Fruit fly (Drosophila melanogaster): ENCODE data around the gene CG6287.

Gene CG6287

DNA sequence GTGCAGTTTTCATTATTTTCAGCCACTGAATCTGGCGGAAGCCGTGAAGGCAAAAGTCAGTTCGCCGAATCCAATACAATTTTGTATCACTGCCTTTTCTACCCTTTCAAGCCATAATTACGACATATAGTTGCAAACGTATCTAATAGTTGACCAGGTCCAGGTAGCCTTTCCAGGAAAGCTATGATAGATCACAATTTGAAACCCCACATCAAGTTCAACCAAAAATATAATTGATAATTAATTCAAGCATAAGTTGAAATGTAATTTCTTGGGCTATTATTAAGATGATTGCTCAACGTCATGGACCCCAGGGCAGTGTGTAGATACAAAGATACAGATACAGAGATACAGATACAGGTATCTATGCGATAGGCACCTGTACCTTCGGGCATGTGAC is 40.7 kb upstream of the CG6287 start:
- no peak for TF ChIP-seq CG8301 (tag; optimal IDR thresholded peaks at IDR 0.05)
- peak; percentile 33 for TF ChIP-seq CG8159 (tag; optimal IDR thresholded peaks at IDR 0.05)

DNA sequence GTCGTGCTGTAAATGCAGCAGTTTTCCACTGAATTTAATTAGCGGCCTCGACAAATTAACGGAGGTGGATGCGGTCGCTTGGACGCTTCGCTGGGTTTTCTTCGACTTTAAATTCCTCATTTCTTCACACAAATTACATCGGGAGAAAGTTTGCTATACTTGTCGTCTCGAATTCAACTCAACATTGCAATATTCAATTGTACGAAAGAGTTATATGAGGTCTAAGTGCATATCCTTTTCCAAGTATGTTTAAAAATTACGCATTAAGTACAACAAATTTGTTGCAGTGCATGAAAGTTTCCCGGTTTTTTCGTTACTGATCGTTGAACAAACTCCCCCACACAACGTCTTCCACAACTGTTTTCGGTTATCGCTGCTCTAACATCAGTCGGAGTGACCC is 37.2 kb upstream of the CG6287 start:
- no peak for TF ChIP-seq CG17806 (tag; optimal IDR thresholded peaks at IDR 0.05)
- peak; percentile 27; the same call in 1 of the 2 replicates for TF ChIP-seq Ets98B (GFP tag; IDR thresholded peaks at IDR 0.05)
- no peak for TF ChIP-seq D1 (tag; optimal IDR thresholded peaks at IDR 0.05)
- TF ChIP-seq CG32121 (GFP tag; IDR thresholded peaks at IDR 0.05): 0 out of 2 replicates have a peak, but pooled peaks have one; percentile 23
- TF ChIP-seq Snoo (tag; optimal IDR thresholded peaks at IDR 0.05): no peak
- peak; percentile 27; the same call in 1 of the 3 replicates for TF ChIP-seq fd96Ca (GFP tag; IDR thresholded peaks at IDR 0.05)

DNA sequence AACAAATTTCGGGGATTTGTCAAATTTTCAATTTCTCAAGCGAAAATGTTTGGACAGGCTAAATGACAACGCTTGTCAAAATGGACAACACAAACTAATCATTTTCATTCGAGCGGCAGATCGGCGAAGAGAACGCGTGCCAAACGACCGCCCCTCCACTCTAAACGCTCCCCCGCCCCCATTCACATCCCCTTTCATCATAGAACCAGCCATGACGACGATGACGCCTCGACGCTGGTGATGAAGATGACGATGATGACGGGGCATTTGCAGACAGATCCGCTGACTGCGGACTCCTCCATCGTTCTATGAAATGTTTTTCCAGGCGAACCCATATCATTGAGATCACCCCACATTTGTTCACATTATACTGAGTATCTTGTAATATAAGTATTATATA is 34.6 kb upstream of the CG6287 start:
- TF ChIP-seq CG8301 (tag; optimal IDR thresholded peaks at IDR 0.05): no peak
- no peak for TF ChIP-seq CG17806 (tag; optimal IDR thresholded peaks at IDR 0.05)
- TF ChIP-seq CG4496 (GFP tag; IDR thresholded peaks at IDR 0.05): no peak

DNA sequence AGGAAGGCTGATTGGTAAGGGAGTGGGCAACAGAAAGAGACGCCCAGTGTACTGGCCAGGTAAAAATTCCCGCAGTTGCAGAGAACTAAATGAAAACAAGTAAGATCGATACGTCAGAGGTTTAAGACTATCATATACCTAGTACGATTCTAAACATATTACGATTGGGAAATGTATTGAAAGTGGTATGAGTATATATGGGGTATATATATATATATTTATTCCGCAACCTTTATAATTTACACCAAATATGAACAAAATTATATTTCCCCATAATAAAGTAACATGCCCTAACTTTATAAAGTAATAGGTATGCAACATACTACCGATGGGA is 33.6 kb upstream of the CG6287 start:
- TF ChIP-seq CG32121 (GFP tag; IDR thresholded peaks at IDR 0.05): no peak
- no peak for TF ChIP-seq fd96Ca (GFP tag; IDR thresholded peaks at IDR 0.05)
- TF ChIP-seq CG14655 (GFP tag; optimal IDR thresholded peaks at IDR 0.05): no peak
- no peak for TF ChIP-seq gl (tag; optimal IDR thresholded peaks at IDR 0.05)
- TF ChIP-seq rn (GFP tag; IDR thresholded peaks at IDR 0.05): no peak
- no peak for TF ChIP-seq D1 (tag; optimal IDR thresholded peaks at IDR 0.05)
- TF ChIP-seq CG15710 (tag; optimal IDR thresholded peaks at IDR 0.05): peak; percentile 64
- no peak for TF ChIP-seq Pif1A (GFP tag; optimal IDR thresholded peaks at IDR 0.05)
- TF ChIP-seq CG13204 (GFP tag; optimal IDR thresholded peaks at IDR 0.05): no peak
- TF ChIP-seq Ets98B (GFP tag; IDR thresholded peaks at IDR 0.05): no peak
- TF ChIP-seq CG4496 (GFP tag; IDR thresholded peaks at IDR 0.05): no peak
- TF ChIP-seq Pif1B (GFP tag; optimal IDR thresholded peaks at IDR 0.05): no peak
- peak; percentile 44 for TF ChIP-seq CG34367 (tag; optimal IDR thresholded peaks at IDR 0.05)
- peak; percentile 47 for TF ChIP-seq CG9948 (tag; optimal IDR thresholded peaks at IDR 0.05)
- no peak for TF ChIP-seq CG8301 (tag; optimal IDR thresholded peaks at IDR 0.05)
- TF ChIP-seq EcR (GFP tag; optimal IDR thresholded peaks at IDR 0.05): no peak
- no peak for TF ChIP-seq CG12605 (GFP tag; IDR thresholded peaks at IDR 0.05)
- TF ChIP-seq CG17806 (tag; optimal IDR thresholded peaks at IDR 0.05): peak; percentile 47
- peak; percentile 32 for TF ChIP-seq Snoo (tag; optimal IDR thresholded peaks at IDR 0.05)
- TF ChIP-seq CG10348 (GFP tag; IDR thresholded peaks at IDR 0.05): no peak
- TF ChIP-seq CG8159 (tag; optimal IDR thresholded peaks at IDR 0.05): peak; percentile 48

DNA sequence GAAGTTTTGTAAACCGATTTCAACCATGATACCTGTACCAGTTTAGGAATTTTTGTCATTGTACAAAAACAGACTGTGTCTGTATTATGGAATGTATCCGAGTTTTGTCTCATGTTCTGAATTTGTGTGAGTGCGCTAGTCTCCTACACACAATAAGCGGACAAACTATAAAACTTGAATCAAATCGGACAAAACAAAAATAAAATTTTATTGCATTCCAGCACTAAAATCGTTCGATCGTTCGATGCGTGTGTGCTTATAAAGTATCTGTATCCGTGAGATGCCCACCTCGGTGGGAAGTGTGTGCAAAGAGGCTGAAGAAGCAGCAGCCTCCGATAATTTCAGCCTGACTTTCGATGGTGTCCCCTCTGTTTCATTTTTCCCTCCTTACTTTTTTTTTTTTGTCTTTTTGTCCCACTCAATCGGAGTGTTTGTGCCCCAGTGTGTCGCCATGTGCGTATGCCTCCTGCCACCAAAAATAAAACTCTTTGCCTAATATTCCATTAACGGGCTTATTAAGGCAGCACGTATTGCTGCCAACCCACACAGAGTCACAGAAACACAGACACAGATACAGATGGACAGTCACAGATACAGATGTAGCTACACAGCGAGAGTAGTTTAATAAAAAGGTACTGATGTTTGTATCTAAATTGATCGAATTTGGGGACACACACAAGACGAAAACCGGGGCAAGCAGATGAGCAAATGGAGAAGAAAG is 33.0 kb upstream of the CG6287 start:
- TF ChIP-seq CG17806 (tag; optimal IDR thresholded peaks at IDR 0.05): no peak
- TF ChIP-seq fd96Ca (GFP tag; IDR thresholded peaks at IDR 0.05): no peak
- TF ChIP-seq CG14655 (GFP tag; optimal IDR thresholded peaks at IDR 0.05): peak; percentile 6

DNA sequence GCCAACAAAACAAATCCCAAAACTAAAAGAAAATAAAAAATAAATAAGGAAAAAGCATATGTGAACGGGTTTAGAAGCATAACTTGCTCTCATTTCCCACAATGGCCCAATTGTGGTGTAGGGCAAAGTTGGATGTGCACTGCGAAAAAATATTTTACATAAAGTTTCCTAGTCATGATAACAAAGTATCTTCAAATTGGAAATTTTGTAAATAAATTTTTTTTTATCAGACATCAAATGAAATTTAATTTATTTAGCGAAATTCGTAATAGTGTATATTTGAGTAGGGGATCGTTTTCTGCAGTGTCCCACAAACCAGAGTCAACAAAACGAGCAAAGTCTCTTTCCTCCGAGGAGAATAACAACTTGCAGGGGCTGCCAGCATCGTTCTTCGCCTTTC is 28.6 kb upstream of the CG6287 start:
- peak; percentile 70 for TF ChIP-seq Snoo (tag; optimal IDR thresholded peaks at IDR 0.05)
- no peak for TF ChIP-seq CG10348 (GFP tag; IDR thresholded peaks at IDR 0.05)
- peak; percentile 93 for TF ChIP-seq CG8301 (tag; optimal IDR thresholded peaks at IDR 0.05)
- peak; percentile 79 for TF ChIP-seq D1 (tag; optimal IDR thresholded peaks at IDR 0.05)
- TF ChIP-seq CG9948 (tag; optimal IDR thresholded peaks at IDR 0.05): peak; percentile 94
- peak; percentile 87 for TF ChIP-seq Pif1B (GFP tag; optimal IDR thresholded peaks at IDR 0.05)
- peak; percentile 93 for TF ChIP-seq CG17806 (tag; optimal IDR thresholded peaks at IDR 0.05)
- peak; percentile 91 for TF ChIP-seq CG14655 (GFP tag; optimal IDR thresholded peaks at IDR 0.05)
- peak; percentile 89 for TF ChIP-seq Pif1A (GFP tag; optimal IDR thresholded peaks at IDR 0.05)
- peak; percentile 92 for TF ChIP-seq CG34367 (tag; optimal IDR thresholded peaks at IDR 0.05)
- no peak for TF ChIP-seq EcR (GFP tag; optimal IDR thresholded peaks at IDR 0.05)
- peak; percentile 85 for TF ChIP-seq CG12605 (GFP tag; IDR thresholded peaks at IDR 0.05)
- peak; percentile 86 for TF ChIP-seq CG4496 (GFP tag; IDR thresholded peaks at IDR 0.05)
- TF ChIP-seq Ets98B (GFP tag; IDR thresholded peaks at IDR 0.05): peak; percentile 87
- TF ChIP-seq CG32121 (GFP tag; IDR thresholded peaks at IDR 0.05): peak; percentile 65
- peak; percentile 90 for TF ChIP-seq CG8159 (tag; optimal IDR thresholded peaks at IDR 0.05)
- peak; percentile 61 for TF ChIP-seq CG13204 (GFP tag; optimal IDR thresholded peaks at IDR 0.05)
- TF ChIP-seq fd96Ca (GFP tag; IDR thresholded peaks at IDR 0.05): peak; percentile 79; the same call in 2 of the 3 replicates
- TF ChIP-seq CG15710 (tag; optimal IDR thresholded peaks at IDR 0.05): peak; percentile 92
- peak; percentile 82 for TF ChIP-seq gl (tag; optimal IDR thresholded peaks at IDR 0.05)
- peak; percentile 74; the same call in 1 of the 2 replicates for TF ChIP-seq rn (GFP tag; IDR thresholded peaks at IDR 0.05)

DNA sequence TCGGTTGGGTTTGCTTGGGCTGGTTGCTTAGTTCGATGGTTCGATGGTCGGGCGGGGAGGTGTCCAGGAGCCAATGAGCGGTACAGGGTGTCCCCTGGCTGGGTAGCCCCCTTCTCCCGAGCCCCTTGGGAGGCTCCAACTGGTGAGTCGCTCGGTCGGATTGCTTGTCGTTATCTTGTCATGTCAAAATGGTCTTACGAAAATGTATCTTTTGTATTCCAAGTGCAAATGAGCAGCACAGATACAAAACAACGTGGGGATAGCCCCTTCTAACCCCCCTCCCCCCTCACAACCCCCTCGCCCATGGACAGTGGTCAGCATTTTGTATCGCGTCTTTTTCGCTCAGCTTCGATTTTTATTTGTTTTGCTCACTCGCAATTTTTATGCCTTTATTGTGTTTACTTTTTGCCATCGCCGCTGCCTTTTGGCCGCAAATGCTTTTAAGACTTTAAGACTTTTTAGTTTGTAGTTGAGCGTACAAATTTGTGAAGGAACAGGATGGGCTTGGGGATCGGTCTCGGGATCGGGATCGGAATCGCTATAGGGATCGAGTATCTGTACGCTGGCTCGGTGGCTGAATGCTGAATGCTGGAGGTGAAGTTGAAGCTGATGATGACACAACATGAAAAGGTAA is 27.2 kb upstream of the CG6287 start:
- TF ChIP-seq EcR (GFP tag; optimal IDR thresholded peaks at IDR 0.05) (peak; percentile 68), CG10348 (GFP tag; IDR thresholded peaks at IDR 0.05) (0 out of 2 replicates have a peak, but pooled peaks have one; percentile 14), Snoo (tag; optimal IDR thresholded peaks at IDR 0.05) (no peak), CG4496 (GFP tag; IDR thresholded peaks at IDR 0.05) (peak; percentile 51; the same call in 1 of the 3 replicates), rn (GFP tag; IDR thresholded peaks at IDR 0.05) (no peak), CG14655 (GFP tag; optimal IDR thresholded peaks at IDR 0.05) (no peak), CG9948 (tag; optimal IDR thresholded peaks at IDR 0.05) (no peak), CG17806 (tag; optimal IDR thresholded peaks at IDR 0.05) (no peak), CG13204 (GFP tag; optimal IDR thresholded peaks at IDR 0.05) (peak; percentile 33), fd96Ca (GFP tag; IDR thresholded peaks at IDR 0.05) (peak; percentile 57; the same call in 2 of the 3 replicates), CG34367 (tag; optimal IDR thresholded peaks at IDR 0.05) (no peak), CG32121 (GFP tag; IDR thresholded peaks at IDR 0.05) (no peak)
